Worm (Caenorhabditis elegans): Measurements from ENCODE around the gene dcn-1.
A peak's percentile ranks its signal among the peaks of the same experiment; 100 is the strongest.

dcn-1 gene

DNA sequence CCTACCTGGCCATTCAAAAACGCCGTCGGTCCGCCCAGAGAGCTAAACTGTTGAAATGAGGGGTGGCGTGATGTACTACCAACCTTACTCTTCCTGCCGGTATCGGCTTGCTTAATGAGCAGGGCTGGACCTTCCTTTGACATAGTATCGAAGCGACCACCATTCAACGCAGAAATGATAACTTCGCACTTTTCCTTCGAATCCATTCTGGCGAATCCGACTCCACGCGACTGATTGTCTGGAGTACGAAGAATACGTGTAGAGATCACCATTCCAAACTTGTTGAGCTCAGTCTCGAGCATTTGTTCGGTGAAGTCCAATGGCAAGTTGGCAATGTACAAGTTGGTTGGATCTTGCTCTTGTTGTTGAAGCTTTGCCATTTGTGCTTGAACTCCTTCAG, 35.5 kb upstream of the dcn-1 start:
- no peak for TF ChIP-seq ztf-22 (GFP tag; optimal IDR thresholded peaks at IDR 0.05)
- TF ChIP-seq hlh-26 (GFP tag; conservative IDR thresholded peaks at IDR 0.05), result no peak
- no peak for TF ChIP-seq B0019.2 (GFP tag; conservative IDR thresholded peaks at IDR 0.05)
- no peak for TF ChIP-seq F49E8.2 (tag; optimal IDR thresholded peaks at IDR 0.05; ENCODE audit: insufficient read depth)

DNA sequence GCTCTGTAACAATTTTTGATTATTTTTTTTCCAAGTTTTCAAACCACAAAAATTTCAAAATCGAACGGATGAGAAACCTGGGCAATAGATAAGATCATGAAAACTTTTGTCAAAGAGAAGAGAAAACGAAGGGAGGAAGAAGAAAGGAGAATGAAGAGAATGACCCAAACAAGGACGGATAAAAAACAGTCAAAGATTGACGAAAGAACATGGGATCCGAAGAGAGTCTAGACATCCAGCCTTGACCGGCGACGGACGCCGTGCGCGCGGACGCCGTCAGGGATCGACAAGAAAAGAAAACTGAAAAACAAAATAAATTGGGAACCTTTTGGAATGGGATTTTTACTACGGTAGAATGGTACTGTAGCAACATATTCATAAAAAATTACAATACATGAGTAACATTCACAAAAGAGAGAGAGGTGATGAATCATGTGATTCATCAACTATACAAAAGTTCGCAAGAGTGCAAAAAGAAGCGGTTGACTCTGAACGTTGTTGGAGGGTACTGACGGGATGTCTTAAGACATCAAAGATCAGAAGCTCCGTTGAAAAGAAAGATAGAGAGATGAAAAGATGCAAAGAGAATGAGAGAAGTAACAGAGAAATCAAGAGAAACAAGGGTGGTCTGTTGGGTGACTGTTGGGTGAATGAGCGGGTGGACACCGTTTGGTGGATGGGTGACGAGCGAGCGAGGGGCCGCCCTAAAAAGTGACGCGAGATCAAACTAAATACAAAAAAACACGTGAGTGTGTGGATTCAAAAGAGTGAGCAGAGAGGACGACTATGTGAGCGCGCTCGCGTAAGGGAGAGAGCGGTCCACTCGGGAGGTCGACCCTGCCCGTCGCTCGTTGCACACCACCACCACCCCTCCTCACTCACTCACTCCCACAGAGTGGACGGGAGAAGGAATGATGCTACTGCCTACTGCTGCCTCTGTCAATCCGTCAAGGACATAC, 33.2 kb upstream of the dcn-1 start, which contains the start of gene sup-26:
TSS of gene sup-26 (minus strand) at position 10 of the 959 bp plus-strand sequence.
- 0 out of 2 replicates have a peak, but pooled peaks have one; percentile 39 for TF ChIP-seq hmg-1.2 (GFP tag; IDR thresholded peaks at IDR 0.05)
- no peak for TF ChIP-seq gei-17 (GFP tag; optimal IDR thresholded peaks at IDR 0.05)
- peak; percentile 29; the same call in 1 of the 2 replicates for TF ChIP-seq mcd-1 (GFP tag; IDR thresholded peaks at IDR 0.05)
- no peak for TF ChIP-seq F37B4.10 (GFP tag; IDR thresholded peaks at IDR 0.05)
- TF ChIP-seq zfh-2 (GFP tag; conservative IDR thresholded peaks at IDR 0.05), result peak; percentile 93
- no peak for TF ChIP-seq rec-8 (tag; optimal IDR thresholded peaks at IDR 0.05)
- TF ChIP-seq ztf-28 (GFP tag; IDR thresholded peaks at IDR 0.05), result no peak
- TF ChIP-seq lin-54 (GFP tag; optimal IDR thresholded peaks at IDR 0.05), result no peak
- TF ChIP-seq aptf-2 (GFP tag; conservative IDR thresholded peaks at IDR 0.05), result peak; percentile 56; the same call in 1 of the 2 replicates
- TF ChIP-seq snpc-1.3 (tag; optimal IDR thresholded peaks at IDR 0.05; ENCODE audit: insufficient read depth), result no peak
- no peak for TF ChIP-seq ZK185.1 (tag; optimal IDR thresholded peaks at IDR 0.05; ENCODE audit: poor library complexity, severe bottlenecking)
- no peak for TF ChIP-seq F23B12.7 (tag; optimal IDR thresholded peaks at IDR 0.05; ENCODE audit: insufficient read depth)
- TF ChIP-seq madf-6 (GFP tag; IDR thresholded peaks at IDR 0.05), result 0 out of 2 replicates have a peak, but pooled peaks have one; percentile 6
- peak; percentile 66; the same call in 1 of the 2 replicates for TF ChIP-seq egrh-3 (GFP tag; IDR thresholded peaks at IDR 0.05)
- TF ChIP-seq rcor-1 (GFP tag; IDR thresholded peaks at IDR 0.05), result no peak
- TF ChIP-seq K12H6.12 (tag; optimal IDR thresholded peaks at IDR 0.05), result peak; percentile 3
- no peak for TF ChIP-seq ceh-100 (GFP tag; IDR thresholded peaks at IDR 0.05)
- no peak for TF ChIP-seq cebp-1 (GFP tag; IDR thresholded peaks at IDR 0.05)
- TF ChIP-seq cebp-1 (tag; optimal IDR thresholded peaks at IDR 0.05), result peak; percentile 41

DNA sequence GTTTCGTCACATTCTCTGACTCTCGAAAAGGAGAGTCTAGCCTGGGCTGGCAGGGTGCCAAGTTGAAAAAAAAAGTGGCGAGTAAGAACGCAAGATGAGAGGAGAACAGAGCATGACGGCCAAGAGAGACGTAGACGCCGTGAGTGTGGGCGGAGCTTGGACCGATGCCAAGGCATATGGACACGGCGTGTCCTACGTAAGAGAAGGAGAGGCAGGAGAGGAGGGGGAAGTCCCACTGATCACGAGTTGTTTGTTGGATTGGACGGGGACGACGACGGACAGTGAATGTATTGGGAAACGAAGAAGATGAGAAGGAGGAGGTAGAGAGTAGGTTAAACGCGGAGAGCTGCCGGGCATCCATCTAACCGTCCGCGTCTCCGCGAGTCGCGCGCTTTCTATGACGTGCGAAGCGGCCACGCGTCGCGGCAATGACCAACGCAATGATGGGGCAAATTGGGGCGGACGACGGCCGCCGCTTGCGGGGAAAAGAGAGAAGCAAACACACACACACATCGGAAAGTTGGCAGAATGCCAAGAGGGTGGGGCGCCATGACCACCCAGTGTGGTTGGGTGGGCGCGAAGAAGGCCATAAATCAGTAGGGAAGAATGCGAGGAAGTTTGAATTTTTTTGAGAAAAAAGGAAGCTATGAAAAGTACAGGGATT, 31.6 kb upstream of the dcn-1 start:
- TF ChIP-seq egl-18 (GFP tag; IDR thresholded peaks at IDR 0.05) (peak; percentile 73; the same call in 1 of the 2 replicates), ztf-22 (GFP tag; optimal IDR thresholded peaks at IDR 0.05) (peak; percentile 99), hrde-1 (tag; optimal IDR thresholded peaks at IDR 0.05; ENCODE audit: borderline replicate concordance) (no peak), F52B5.7 (tag; optimal IDR thresholded peaks at IDR 0.05) (peak; percentile 68), K12H6.12 (tag; optimal IDR thresholded peaks at IDR 0.05) (peak; percentile 99), somi-1 (GFP tag; optimal IDR thresholded peaks at IDR 0.05) (peak; percentile 100), Y67H2A.10 (GFP tag; conservative IDR thresholded peaks at IDR 0.05) (no peak; the same call in 1 of the 2 replicates), dpff-1 (tag; optimal IDR thresholded peaks at IDR 0.05) (peak; percentile 84), dox-1 (GFP tag; IDR thresholded peaks at IDR 0.05) (peak; percentile 95), zfh-2 (GFP tag; conservative IDR thresholded peaks at IDR 0.05) (peak; percentile 100), ekl-4 (GFP tag; IDR thresholded peaks at IDR 0.05) (peak; percentile 94), dpl-1 (GFP tag; optimal IDR thresholded peaks at IDR 0.05) (no peak), ccch-3 (GFP tag; optimal IDR thresholded peaks at IDR 0.05) (no peak), ztf-25 (GFP tag; IDR thresholded peaks at IDR 0.05) (no peak), ztf-28 (GFP tag; IDR thresholded peaks at IDR 0.05) (0 out of 2 replicates have a peak, but pooled peaks have one; percentile 11), K11D2.4 (GFP tag; IDR thresholded peaks at IDR 0.05) (peak; percentile 96), atf-7 (tag; optimal IDR thresholded peaks at IDR 0.05) (peak; percentile 100), ZK185.1 (tag; optimal IDR thresholded peaks at IDR 0.05; ENCODE audit: poor library complexity, severe bottlenecking) (peak; percentile 24), hlh-26 (GFP tag; conservative IDR thresholded peaks at IDR 0.05) (no peak), lsy-27 (tag; optimal IDR thresholded peaks at IDR 0.05; ENCODE audit: borderline replicate concordance, insufficient read depth) (no peak), B0019.2 (GFP tag; conservative IDR thresholded peaks at IDR 0.05) (no peak), chd-7 (tag; optimal IDR thresholded peaks at IDR 0.05) (peak; percentile 100), ceh-100 (GFP tag; IDR thresholded peaks at IDR 0.05) (peak; percentile 78), rcor-1 (GFP tag; IDR thresholded peaks at IDR 0.05) (peak; percentile 79), ceh-40 (GFP tag; IDR thresholded peaks at IDR 0.05) (no peak)
